Fruit fly (Drosophila melanogaster) whole organism, pupa: ENCODE results near the gene CG14969.

Experiments used
- CG10348 ChIP-seq: fragments of 200-800 bp; sonication (Bioruptor generic); IDR thresholded peaks from 2 replicates; pipeline ENCODE4 v1.3.6; 2022; ENCODE audit warnings: missing biosample characterization, missing genetic modification characterization
- CG12605 ChIP-seq: fragments of 200-800 bp; sonication (Bioruptor generic); IDR thresholded peaks from 2 replicates; pipeline ENCODE4 v1.3.6; 2022; ENCODE audit warnings: missing biosample characterization, missing genetic modification characterization
- CG13204 ChIP-seq: fragments of 200-800 bp; sonication (Bioruptor generic); optimal IDR thresholded peaks from 2 replicates; lab custom pipeline; 2018; ENCODE audit warnings: missing biosample characterization, mild to moderate bottlenecking, missing genetic modification characterization, moderate library complexity
- CG14655 ChIP-seq: fragments of 200-800 bp; sonication (Bioruptor generic); optimal IDR thresholded peaks from 3 replicates; lab custom pipeline; 2017; ENCODE audit warnings: mild to moderate bottlenecking, missing biosample characterization, missing genetic modification reagents, missing genetic modification characterization
- CG15710 ChIP-seq: fragments of 200-800 bp; sonication (Bioruptor generic); optimal IDR thresholded peaks from 2 replicates; lab custom pipeline; 2018; ENCODE audit warnings: missing biosample characterization, mild to moderate bottlenecking, missing genetic modification characterization, moderate library complexity
- CG17806 ChIP-seq: fragments of 200-800 bp; sonication (Bioruptor generic); optimal IDR thresholded peaks from 2 replicates; lab custom pipeline; 2018; ENCODE audit warnings: missing biosample characterization, mild to moderate bottlenecking, missing genetic modification characterization, moderate library complexity
- CG32121 ChIP-seq: fragments of 200-800 bp; sonication (Bioruptor generic); IDR thresholded peaks from 2 replicates; pipeline ENCODE4 v1.3.6; 2022; ENCODE audit warnings: missing biosample characterization, missing genetic modification characterization
- CG34367 ChIP-seq: fragments of 200-800 bp; sonication (Bioruptor generic); optimal IDR thresholded peaks from 2 replicates; lab custom pipeline; 2018; ENCODE audit warnings: missing biosample characterization, mild to moderate bottlenecking, missing genetic modification characterization
- CG4496 ChIP-seq: fragments of 200-800 bp; sonication (Bioruptor generic); IDR thresholded peaks from 3 replicates; pipeline ENCODE4 v1.3.6; 2022; ENCODE audit warnings: missing biosample characterization, missing genetic modification characterization
- CG8159 ChIP-seq: fragments of 200-800 bp; sonication (Bioruptor generic); optimal IDR thresholded peaks from 3 replicates; lab custom pipeline; 2018; ENCODE audit warnings: missing biosample characterization, mild to moderate bottlenecking, missing genetic modification characterization, moderate library complexity
- CG8301 ChIP-seq: fragments of 200-800 bp; sonication (Bioruptor generic); optimal IDR thresholded peaks from 2 replicates; lab custom pipeline; 2018; ENCODE audit warnings: missing biosample characterization, mild to moderate bottlenecking, missing genetic modification characterization
- CG9948 ChIP-seq: fragments of 200-800 bp; sonication (Bioruptor generic); optimal IDR thresholded peaks from 2 replicates; lab custom pipeline; 2018; ENCODE audit warnings: missing biosample characterization, mild to moderate bottlenecking, missing genetic modification characterization, moderate library complexity
- D1 ChIP-seq: fragments of 200-800 bp; sonication (Bioruptor generic); optimal IDR thresholded peaks from 2 replicates; lab custom pipeline; 2018; ENCODE audit warnings: missing biosample characterization, mild to moderate bottlenecking, missing genetic modification characterization, moderate library complexity
- EcR ChIP-seq: fragments of 200-800 bp; sonication (Bioruptor generic); optimal IDR thresholded peaks from 3 replicates; lab custom pipeline; 2019; ENCODE audit warnings: missing biosample characterization, missing genetic modification characterization, mild to moderate bottlenecking, moderate library complexity, missing genetic modification reagents
- Ets98B ChIP-seq: fragments of 200-800 bp; sonication (Bioruptor generic); IDR thresholded peaks from 2 replicates; pipeline ENCODE4 v1.3.6; 2022; ENCODE audit warnings: missing biosample characterization, missing genetic modification characterization
- Pif1A ChIP-seq: fragments of 200-800 bp; sonication (Bioruptor generic); optimal IDR thresholded peaks from 3 replicates; lab custom pipeline; 2016; ENCODE audit warnings: missing biosample characterization, missing genetic modification characterization
- Pif1B ChIP-seq: fragments of 200-800 bp; sonication (Bioruptor generic); optimal IDR thresholded peaks from 3 replicates; lab custom pipeline; 2016; ENCODE audit warnings: missing biosample characterization, missing genetic modification characterization
- Snoo ChIP-seq: fragments of 200-800 bp; sonication (Bioruptor generic); optimal IDR thresholded peaks from 3 replicates; lab custom pipeline; 2017; ENCODE audit warnings: missing biosample characterization, mild to moderate bottlenecking, missing genetic modification characterization, inconsistent platforms
- fd96Ca ChIP-seq: fragments of 200-800 bp; sonication (Bioruptor generic); IDR thresholded peaks from 3 replicates; pipeline ENCODE4 v1.3.6; 2022; ENCODE audit warnings: missing biosample characterization, missing genetic modification characterization
- gl ChIP-seq: fragments of 200-800 bp; sonication (Bioruptor generic); optimal IDR thresholded peaks from 2 replicates; lab custom pipeline; 2018; ENCODE audit warnings: missing biosample characterization, mild to moderate bottlenecking, missing genetic modification characterization
- rn ChIP-seq: fragments of 200-800 bp; sonication (Bioruptor generic); IDR thresholded peaks from 2 replicates; pipeline ENCODE4 v1.3.6; 2022; ENCODE audit warnings: missing biosample characterization, missing genetic modification characterization

Gene CG14969

dm6 chr3L:3300345-3300744, 34.4 kb downstream of the CG14969 start:
- TF ChIP-seq CG32121 (GFP tag; lab: Robert Waterston, UW) (0 out of 2 replicates have a peak, but pooled peaks have one; percentile 53), rn (GFP tag; lab: Robert Waterston, UW) (no peak), Ets98B (GFP tag; lab: Robert Waterston, UW) (peak; percentile 63), EcR (GFP tag; lab: Kevin White, UChicago) (no peak), Pif1A (GFP tag; lab: Kevin White, UChicago) (peak; percentile 56), CG12605 (no peak), fd96Ca (GFP tag; lab: Robert Waterston, UW) (no peak), Snoo (tag; lab: Kevin White, UChicago) (no peak), CG4496 (GFP tag; lab: Robert Waterston, UW) (peak; percentile 32; the same call in 1 of the 3 replicates), D1 (tag; lab: Kevin White, UChicago) (no peak), CG9948 (tag; lab: Kevin White, UChicago) (no peak), CG15710 (tag; lab: Kevin White, UChicago) (no peak), CG8301 (tag; lab: Kevin White, UChicago) (peak; percentile 32), Pif1B (GFP tag; lab: Kevin White, UChicago) (no peak), gl (tag; lab: Kevin White, UChicago) (no peak), CG34367 (no peak), CG13204 (GFP tag; lab: Kevin White, UChicago) (no peak), CG17806 (no peak), CG14655 (GFP tag; lab: Kevin White, UChicago) (peak; percentile 24), CG8159 (tag; lab: Kevin White, UChicago) (peak; percentile 17), CG10348 (GFP tag; lab: Robert Waterston, UW) (no peak)

dm6 chr3L:3291159-3291558, 43.6 kb downstream of the CG14969 start, which contains the start of gene CG12009:
TSS of gene CG12009 (plus strand) at chr3L:3291459.
- no peak for TF ChIP-seq CG17806
- no peak for TF ChIP-seq Pif1B (GFP tag; lab: Kevin White, UChicago)
- no peak for TF ChIP-seq CG10348 (GFP tag; lab: Robert Waterston, UW)
- no peak for TF ChIP-seq fd96Ca (GFP tag; lab: Robert Waterston, UW)
- TF ChIP-seq gl (tag; lab: Kevin White, UChicago) = no peak
- TF ChIP-seq D1 (tag; lab: Kevin White, UChicago) = no peak
- no peak for TF ChIP-seq rn (GFP tag; lab: Robert Waterston, UW)

- TF ChIP-seq D1 (tag; lab: Kevin White, UChicago) (peak; percentile 37), CG9948 (tag; lab: Kevin White, UChicago) (no peak)
- TF ChIP-seq, all 21 proteins: peak for 1
Measured at dm6 chr3L:3288414-3288813, 46.4 kb downstream of the CG14969 start.

- TF ChIP-seq D1 (tag; lab: Kevin White, UChicago) = no peak
- no peak for TF ChIP-seq fd96Ca (GFP tag; lab: Robert Waterston, UW)
- no peak for TF ChIP-seq Pif1B (GFP tag; lab: Kevin White, UChicago)
- no peak for TF ChIP-seq CG12605
- TF ChIP-seq CG8301 (tag; lab: Kevin White, UChicago) = peak; percentile 25
- no peak for TF ChIP-seq gl (tag; lab: Kevin White, UChicago)
- no peak for TF ChIP-seq CG13204 (GFP tag; lab: Kevin White, UChicago)
- peak; percentile 57 for TF ChIP-seq CG14655 (GFP tag; lab: Kevin White, UChicago)
- no peak for TF ChIP-seq EcR (GFP tag; lab: Kevin White, UChicago)
- TF ChIP-seq CG4496 (GFP tag; lab: Robert Waterston, UW) = no peak
- TF ChIP-seq CG17806 = no peak
- TF ChIP-seq rn (GFP tag; lab: Robert Waterston, UW) = no peak
- TF ChIP-seq CG8159 (tag; lab: Kevin White, UChicago) = no peak
- no peak for TF ChIP-seq Pif1A (GFP tag; lab: Kevin White, UChicago)
- TF ChIP-seq CG10348 (GFP tag; lab: Robert Waterston, UW) = no peak
- TF ChIP-seq CG9948 (tag; lab: Kevin White, UChicago) = no peak
- 0 out of 2 replicates have a peak, but pooled peaks have one; percentile 34 for TF ChIP-seq Ets98B (GFP tag; lab: Robert Waterston, UW)
- TF ChIP-seq CG15710 (tag; lab: Kevin White, UChicago) = no peak
- TF ChIP-seq CG32121 (GFP tag; lab: Robert Waterston, UW) = no peak
- TF ChIP-seq Snoo (tag; lab: Kevin White, UChicago) = no peak
- TF ChIP-seq CG34367 = no peak
Measured at dm6 chr3L:3284900-3285299, 49.9 kb downstream of the CG14969 start.

- TF ChIP-seq CG8301 (tag; lab: Kevin White, UChicago) (peak; percentile 15), EcR (GFP tag; lab: Kevin White, UChicago) (no peak), CG13204 (GFP tag; lab: Kevin White, UChicago) (no peak)
Measured at dm6 chr3L:3283264-3283663, 51.5 kb downstream of the CG14969 start.
